Worm (Caenorhabditis elegans) whole organism, L4 larva: ENCODE results near the gene mdt-6.

Experiments
- F26F4.8 ChIP-seq: fragments of 200-800 bp; sonication (Bioruptor generic); conservative IDR thresholded peaks from 2 replicates; pipeline ENCODE4 v1.3.6; 2022; ENCODE audit warnings: missing genetic modification characterization, missing compliant biosample characterization
- F37D6.2 ChIP-seq: sonication (generic microtip); optimal IDR thresholded peaks from 2 replicates; lab custom pipeline; 2016; ENCODE audit warnings: mild to moderate bottlenecking, missing genetic modification characterization, missing compliant biosample characterization
- F44E2.7 ChIP-seq: fragments of 200-800 bp; sonication (Bioruptor generic); IDR thresholded peaks from 2 replicates; pipeline ENCODE4 v2.1.2; 2022; ENCODE audit warnings: missing genetic modification characterization, missing compliant biosample characterization
- R02D3.7 ChIP-seq: fragments of 150-350 bp; sonication (generic microtip); optimal IDR thresholded peaks from 3 replicates; lab custom pipeline; 2014; ENCODE audit warnings: missing biosample characterization, missing genetic modification characterization
- T20F7.1 ChIP-seq: fragments of 200-800 bp; sonication (Bioruptor generic); optimal IDR thresholded peaks from 2 replicates; lab custom pipeline; 2018; ENCODE audit warnings: mild to moderate bottlenecking, missing genetic modification characterization, missing compliant biosample characterization
- aha-1 ChIP-seq: fragments of 150-350 bp; peaks from one replicate; lab custom pipeline; 2014; ENCODE audit warnings: missing biosample characterization, missing genetic modification characterization
- ama-1 ChIP-seq: fragments of 150-350 bp; optimal IDR thresholded peaks from 2 replicates; lab custom pipeline; 2014; ENCODE audit warnings: inconsistent platforms, mixed read lengths
- ceh-20 ChIP-seq: fragments of 200-800 bp; sonication (Bioruptor generic); IDR thresholded peaks from 2 replicates; pipeline ENCODE4 v1.3.6; 2022; ENCODE audit warnings: missing genetic modification reagents, missing genetic modification characterization, missing compliant biosample characterization
- cey-2 ChIP-seq: sonication (generic microtip); optimal IDR thresholded peaks from 3 replicates; lab custom pipeline; 2017; ENCODE audit warnings: missing genetic modification characterization, mild to moderate bottlenecking, missing compliant biosample characterization, antibody characterized with exemption, borderline replicate concordance; ENCODE audit not compliant: insufficient read depth
- ctbp-1 ChIP-seq: fragments of 200-800 bp; sonication (Bioruptor generic); IDR thresholded peaks from 2 replicates; pipeline ENCODE4 v1.3.6; 2022; ENCODE audit warnings: missing genetic modification reagents, missing genetic modification characterization, missing compliant biosample characterization
- daf-16 ChIP-seq, 3 experiments: sonication (generic microtip); optimal IDR thresholded peaks; 2 replicates each; lab custom pipeline; 2016 to 2017; ENCODE audit warnings: missing genetic modification characterization in 3 of 3, missing genetic modification reagents in 3 of 3, mild to moderate bottlenecking in 2 of 3, missing compliant biosample characterization in 2 of 3, missing biosample characterization in 1 of 3, moderate library complexity in 1 of 3
- dmd-6 ChIP-seq: fragments of 200-800 bp; sonication (Bioruptor generic); IDR thresholded peaks from 2 replicates; pipeline ENCODE4 v1.3.6; 2022; ENCODE audit warnings: missing genetic modification reagents, missing genetic modification characterization, missing compliant biosample characterization
- duxl-1 ChIP-seq: sonication (generic microtip); optimal IDR thresholded peaks from 2 replicates; lab custom pipeline; 2016; ENCODE audit warnings: mild to moderate bottlenecking, missing genetic modification characterization, moderate library complexity, missing compliant biosample characterization; ENCODE audit not compliant: poor library complexity
- dve-1 ChIP-seq: sonication (generic microtip); optimal IDR thresholded peaks from 2 replicates; lab custom pipeline; 2017; ENCODE audit warnings: antibody characterized with exemption, mild to moderate bottlenecking, missing genetic modification characterization, missing compliant biosample characterization; ENCODE audit not compliant: insufficient read depth
- egl-43 ChIP-seq: fragments of 200-800 bp; sonication (Bioruptor generic); IDR thresholded peaks from 2 replicates; pipeline ENCODE4 v1.3.6; 2022; ENCODE audit warnings: missing genetic modification reagents, missing genetic modification characterization, missing compliant biosample characterization
- fos-1 ChIP-seq: fragments of 150-350 bp; optimal IDR thresholded peaks from 2 replicates; lab custom pipeline; 2014; ENCODE audit warnings: missing biosample characterization, missing genetic modification characterization
- gei-8 ChIP-seq: fragments of 200-800 bp; sonication (Bioruptor generic); optimal IDR thresholded peaks from 2 replicates; lab custom pipeline; 2018; ENCODE audit warnings: mild to moderate bottlenecking, missing genetic modification characterization, missing compliant biosample characterization
- hif-1 ChIP-seq, 2 experiments: sonication (generic microtip); optimal IDR thresholded peaks; 2 replicates each; lab custom pipeline; 2016 to 2017; ENCODE audit warnings: missing compliant biosample characterization in 2 of 2, missing genetic modification characterization in 2 of 2, missing genetic modification reagents in 2 of 2, missing genotype in 2 of 2, mild to moderate bottlenecking in 1 of 2
- hlh-11 ChIP-seq: fragments of 200-800 bp; sonication (Bioruptor generic); optimal IDR thresholded peaks from 2 replicates; lab custom pipeline; 2018; ENCODE audit warnings: mild to moderate bottlenecking, missing genetic modification characterization, missing compliant biosample characterization
- hlh-30 ChIP-seq: sonication (generic microtip); optimal IDR thresholded peaks from 2 replicates; lab custom pipeline; 2017; ENCODE audit warnings: antibody characterized with exemption, mild to moderate bottlenecking, missing genetic modification characterization, missing compliant biosample characterization; ENCODE audit not compliant: insufficient read depth
- lin-1 ChIP-seq: fragments of 200-800 bp; sonication (Bioruptor generic); IDR thresholded peaks from 2 replicates; pipeline ENCODE4 v1.3.6; 2022; ENCODE audit warnings: missing genetic modification reagents, missing genetic modification characterization, missing compliant biosample characterization
- lsy-2 ChIP-seq, 2 experiments: fragments of 150-350 bp in 1 of 2; sonication (generic microtip) in 1 of 2; optimal IDR thresholded peaks; 2 replicates each; lab custom pipeline; 2014 to 2017; ENCODE audit warnings: missing biosample characterization in 2 of 2, missing genetic modification characterization in 2 of 2
- madf-5 ChIP-seq, 2 experiments: fragments of 200-800 bp; sonication (Bioruptor generic); IDR thresholded peaks; 2 replicates each; pipeline ENCODE4 v1.3.6; 2022; ENCODE audit warnings: missing compliant biosample characterization in 2 of 2, missing genetic modification characterization in 2 of 2
- mdl-1 ChIP-seq, 2 experiments: fragments of 150-350 bp in 1 of 2; sonication (generic microtip) in 1 of 2; optimal IDR thresholded peaks; 2 replicates each; lab custom pipeline; 2014 to 2017; ENCODE audit warnings: missing biosample characterization in 2 of 2, missing genetic modification characterization in 2 of 2
- mdt-29 ChIP-seq: fragments of 200-800 bp; sonication (Bioruptor generic); IDR thresholded peaks from 2 replicates; pipeline ENCODE4 v1.3.6; 2022; ENCODE audit warnings: missing genetic modification reagents, missing genetic modification characterization, missing compliant biosample characterization
- mep-1 ChIP-seq: fragments of 150-350 bp; sonication (generic microtip); optimal IDR thresholded peaks from 3 replicates; lab custom pipeline; 2014; ENCODE audit warnings: missing biosample characterization, missing genetic modification characterization
- mes-2 ChIP-seq: sonication (generic microtip); optimal IDR thresholded peaks from 2 replicates; lab custom pipeline; 2016; ENCODE audit warnings: missing genotype, mild to moderate bottlenecking, missing genetic modification characterization, missing compliant biosample characterization; ENCODE audit not compliant: poor library complexity, severe bottlenecking
- mxl-3 ChIP-seq: fragments of 200-800 bp; sonication (Bioruptor generic); optimal IDR thresholded peaks from 2 replicates; lab custom pipeline; 2018; ENCODE audit warnings: mild to moderate bottlenecking, missing genetic modification characterization, missing compliant biosample characterization
- nhr-10 ChIP-seq: fragments of 150-350 bp; optimal IDR thresholded peaks from 2 replicates; lab custom pipeline; 2014; ENCODE audit warnings: missing biosample characterization, missing genetic modification characterization
- nhr-102 ChIP-seq: sonication (generic microtip); optimal IDR thresholded peaks from 2 replicates; lab custom pipeline; 2016; ENCODE audit warnings: mild to moderate bottlenecking, missing genetic modification characterization, moderate library complexity, missing compliant biosample characterization
- nhr-11 ChIP-seq: fragments of 150-350 bp; optimal IDR thresholded peaks from 2 replicates; lab custom pipeline; 2014; ENCODE audit warnings: missing biosample characterization, missing genetic modification characterization
- nhr-25 ChIP-seq: sonication (generic microtip); optimal IDR thresholded peaks from 2 replicates; lab custom pipeline; 2017; ENCODE audit warnings: missing genetic modification characterization, mild to moderate bottlenecking, missing compliant biosample characterization, antibody characterized with exemption, moderate library complexity, borderline replicate concordance; ENCODE audit not compliant: insufficient read depth
- nhr-48 ChIP-seq: sonication (generic microtip); optimal IDR thresholded peaks from 2 replicates; lab custom pipeline; 2016; ENCODE audit warnings: mild to moderate bottlenecking, missing genetic modification characterization, missing compliant biosample characterization
- nhr-6 ChIP-seq: fragments of 150-350 bp; optimal IDR thresholded peaks from 2 replicates; lab custom pipeline; 2014; ENCODE audit warnings: missing biosample characterization, missing genetic modification characterization
- nhr-76 ChIP-seq: fragments of 150-350 bp; optimal IDR thresholded peaks from 2 replicates; lab custom pipeline; 2014; ENCODE audit warnings: missing biosample characterization, missing genetic modification characterization
- nhr-77 ChIP-seq: fragments of 150-350 bp; optimal IDR thresholded peaks from 2 replicates; lab custom pipeline; 2014; ENCODE audit warnings: missing biosample characterization, missing genetic modification characterization
- php-3 ChIP-seq: fragments of 200-800 bp; sonication (Bioruptor generic); IDR thresholded peaks from 2 replicates; pipeline ENCODE4 v1.3.6; 2022; ENCODE audit warnings: missing genetic modification reagents, missing genetic modification characterization, missing compliant biosample characterization
- pqm-1 ChIP-seq: sonication (generic microtip); optimal IDR thresholded peaks from 2 replicates; lab custom pipeline; 2017; ENCODE audit warnings: missing biosample characterization, missing genetic modification characterization
- rbr-2 ChIP-seq: sonication (generic microtip); optimal IDR thresholded peaks from 2 replicates; lab custom pipeline; 2016; ENCODE audit warnings: missing genotype, missing genetic modification characterization, missing compliant biosample characterization
- saeg-2 ChIP-seq: fragments of 200-800 bp; sonication (Bioruptor generic); IDR thresholded peaks from 2 replicates; pipeline ENCODE4 v1.3.6; 2022; ENCODE audit warnings: missing genetic modification reagents, missing genetic modification characterization, missing compliant biosample characterization
- sdz-12 ChIP-seq: fragments of 200-800 bp; sonication (Bioruptor generic); optimal IDR thresholded peaks from 2 replicates; lab custom pipeline; 2018; ENCODE audit warnings: mild to moderate bottlenecking, missing genetic modification characterization, missing compliant biosample characterization
- snpc-4 ChIP-seq: fragments of 150-350 bp; optimal IDR thresholded peaks from 2 replicates; lab custom pipeline; 2014; ENCODE audit warnings: missing biosample characterization, missing genetic modification characterization
- unc-130 ChIP-seq: sonication (generic microtip); optimal IDR thresholded peaks from 2 replicates; lab custom pipeline; 2016; ENCODE audit warnings: missing genetic modification reagents, missing genetic modification characterization, missing compliant biosample characterization
- unc-62 ChIP-seq, 3 experiments: fragments of 150-350 bp in 1 of 3; sonication (generic microtip); optimal IDR thresholded peaks in 2 of 3; peaks in 1 of 3; 1 replicate in 1 of 3; 2 replicates in 2 of 3; lab custom pipeline; 2014 to 2017; ENCODE audit warnings: missing biosample characterization in 3 of 3, missing genetic modification characterization in 3 of 3, missing genetic modification reagents in 3 of 3, missing genotype in 1 of 3
- zfp-2 ChIP-seq: sonication (generic microtip); optimal IDR thresholded peaks from 2 replicates; lab custom pipeline; 2016; ENCODE audit warnings: mild to moderate bottlenecking, missing genetic modification characterization, missing compliant biosample characterization
- zip-11 ChIP-seq: fragments of 200-800 bp; sonication (Bioruptor generic); IDR thresholded peaks from 2 replicates; pipeline ENCODE4 v1.3.6; 2022; ENCODE audit warnings: missing genetic modification characterization, missing compliant biosample characterization
- ztf-7 ChIP-seq: fragments of 150-350 bp; optimal IDR thresholded peaks from 2 replicates; lab custom pipeline; 2014; ENCODE audit warnings: missing biosample characterization, missing genetic modification characterization

The mdt-6 gene

DNA sequence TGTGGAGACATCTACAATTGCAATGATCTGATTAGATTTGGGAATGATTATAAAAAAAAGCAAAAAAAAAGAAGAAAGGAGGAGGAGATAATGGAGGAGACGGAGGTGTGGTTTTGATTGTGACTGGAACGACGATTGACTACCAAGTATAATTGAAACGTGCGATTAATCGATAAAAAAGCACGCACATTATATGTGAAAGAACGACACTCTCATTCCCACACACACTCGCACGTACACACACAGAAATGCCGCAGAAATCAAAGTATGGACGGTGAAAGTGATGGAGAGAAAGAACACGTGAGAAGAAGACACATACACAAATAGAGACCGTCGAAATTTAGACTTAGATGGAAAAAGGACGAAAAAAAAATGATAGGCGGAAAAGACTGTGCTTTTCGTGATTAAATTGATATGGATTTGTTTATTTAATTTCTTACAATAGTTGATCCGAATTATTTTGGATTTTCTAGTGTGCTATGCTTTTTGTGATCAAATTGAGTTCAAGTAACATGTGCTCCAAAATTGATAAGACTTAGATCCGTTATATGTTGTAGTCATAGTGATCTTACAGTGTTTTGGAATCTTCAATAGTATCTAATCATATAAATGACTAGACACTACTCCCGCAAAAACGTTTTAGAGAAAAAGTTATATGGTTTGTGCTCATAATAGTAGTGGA is 34.4 kb upstream of the mdt-6 start, which contains the start of gene nhr-135:
Gene nhr-135 (minus strand): TSS at position 51 of the 682 bp plus-strand sequence.
- 0 out of 2 replicates have a peak, but pooled peaks have one; percentile 33 for TF ChIP-seq ctbp-1 (GFP tag; lab: Robert Waterston, UW)
- peak; percentile 5 for TF ChIP-seq cey-2
- TF ChIP-seq nhr-6 (tag; lab: Kevin White, UChicago) = peak; percentile 6
- no peak for TF ChIP-seq egl-43 (GFP tag; lab: Robert Waterston, UW)
- no peak for TF ChIP-seq R02D3.7
- TF ChIP-seq F37D6.2 (tag; lab: Kevin White, UChicago) = no peak
- TF ChIP-seq nhr-10 (tag; lab: Kevin White, UChicago) = peak; percentile 70
- TF ChIP-seq mdt-29 (GFP tag; lab: Robert Waterston, UW) = no peak
- TF ChIP-seq duxl-1 (tag; lab: Kevin White, UChicago) = peak; percentile 46
- no peak for TF ChIP-seq madf-5 (GFP tag; IDR thresholded peaks at IDR 0.05; lab: Robert Waterston, UW)
- peak; percentile 0 for TF ChIP-seq fos-1 (tag; lab: Kevin White, UChicago)
- peak in 1 of 2 experiments; percentile 32 for TF ChIP-seq unc-62 (GFP tag; optimal IDR thresholded peaks at IDR 0.05 in 1 of 2; lab: Kevin White, UChicago)
- TF ChIP-seq unc-62 (tag; optimal IDR thresholded peaks at IDR 0.05; lab: Kevin White, UChicago) = no peak
- TF ChIP-seq mdl-1 (tag; optimal IDR thresholded peaks at IDR 0.05; lab: Kevin White, UChicago) = peak; percentile 82 to 97
- TF ChIP-seq daf-16 (GFP tag; optimal IDR thresholded peaks at IDR 0.05; lab: Kevin White, UChicago) = peak in 1 of 2 experiments; percentile 7
- TF ChIP-seq daf-16 (tag; optimal IDR thresholded peaks at IDR 0.05; lab: Kevin White, UChicago) = peak; percentile 84
- TF ChIP-seq gei-8 (GFP tag; lab: Kevin White, UChicago) = peak; percentile 4
- no peak for TF ChIP-seq F44E2.7 (GFP tag; lab: Robert Waterston, UW)
- TF ChIP-seq mes-2 (tag; lab: Kevin White, UChicago) = peak; percentile 57
- peak; percentile 98 for TF ChIP-seq nhr-77 (tag; lab: Kevin White, UChicago)
- peak; percentile 72 for TF ChIP-seq mep-1
- peak; percentile 87 for TF ChIP-seq mxl-3 (GFP tag; lab: Kevin White, UChicago)
- peak; percentile 7 for TF ChIP-seq nhr-76 (tag; lab: Kevin White, UChicago)
- TF ChIP-seq nhr-48 = peak; percentile 89
- no peak for TF ChIP-seq zip-11 (GFP tag; lab: Robert Waterston, UW)
- peak; percentile 98 for TF ChIP-seq aha-1
- no peak for TF ChIP-seq rbr-2 (tag; lab: Kevin White, UChicago)
- no peak for TF ChIP-seq sdz-12 (GFP tag; lab: Kevin White, UChicago)
- TF ChIP-seq pqm-1 (tag; lab: Kevin White, UChicago) = peak; percentile 57
- TF ChIP-seq lsy-2 (tag; optimal IDR thresholded peaks at IDR 0.05; lab: Kevin White, UChicago) = peak in 1 of 2 experiments; percentile 46
- peak; percentile 94 for TF ChIP-seq dmd-6
- peak; percentile 32 for TF ChIP-seq ztf-7 (tag; lab: Kevin White, UChicago)
- TF ChIP-seq php-3 (GFP tag; lab: Robert Waterston, UW) = 0 out of 2 replicates have a peak, but pooled peaks have one; percentile 37
- peak; percentile 24 for TF ChIP-seq nhr-25 (tag; lab: Kevin White, UChicago)
- TF ChIP-seq hif-1 (tag; optimal IDR thresholded peaks at IDR 0.05; lab: Kevin White, UChicago) = peak; percentile 26 to 95
- TF ChIP-seq hlh-30 (tag; lab: Kevin White, UChicago) = peak; percentile 90
- no peak for TF ChIP-seq T20F7.1 (GFP tag; lab: Kevin White, UChicago)
- TF ChIP-seq nhr-11 (tag; lab: Kevin White, UChicago) = no peak
- no peak for TF ChIP-seq F26F4.8 (GFP tag; lab: Robert Waterston, UW)
- no peak for TF ChIP-seq ceh-20 (GFP tag; lab: Robert Waterston, UW)
- peak; percentile 62; the same call in 1 of the 2 replicates for TF ChIP-seq lin-1 (GFP tag; lab: Robert Waterston, UW)
- TF ChIP-seq dve-1 (tag; lab: Kevin White, UChicago) = peak; percentile 78
- no peak for TF ChIP-seq unc-130 (GFP tag; lab: Kevin White, UChicago)
- no peak for TF ChIP-seq snpc-4 (tag; lab: Kevin White, UChicago)
- TF ChIP-seq zfp-2 (tag; lab: Kevin White, UChicago) = no peak
- TF ChIP-seq ama-1 (lab: Kevin White, UChicago) = no peak
- 0 out of 2 replicates have a peak, but pooled peaks have one; percentile 45 for TF ChIP-seq saeg-2 (GFP tag; lab: Robert Waterston, UW)
- TF ChIP-seq nhr-102 (tag; lab: Kevin White, UChicago) = peak; percentile 90
- TF ChIP-seq hlh-11 (tag; lab: Kevin White, UChicago) = peak; percentile 93
